Worm (Caenorhabditis elegans): ENCODE measurements around the gene R12G8.1.

ce11 chrV:17706217-17706806, 42.7 kb downstream of the R12G8.1 start:
- no peak for TF ChIP-seq ceh-13 (GFP tag; optimal IDR thresholded peaks at IDR 0.05)
- TF ChIP-seq F13C5.2 (tag; optimal IDR thresholded peaks at IDR 0.05) = no peak
- no peak for TF ChIP-seq tra-4 (tag; optimal IDR thresholded peaks at IDR 0.05)
- no peak for TF ChIP-seq flt-1 (GFP tag; IDR thresholded peaks at IDR 0.05)
- no peak for TF ChIP-seq ama-1 (optimal IDR thresholded peaks at IDR 0.05)
- TF ChIP-seq sea-1 (GFP tag; conservative IDR thresholded peaks at IDR 0.05) = no peak
